Fruit fly (Drosophila melanogaster): ENCODE results near the gene CG32240.

Gene CG32240

DNA sequence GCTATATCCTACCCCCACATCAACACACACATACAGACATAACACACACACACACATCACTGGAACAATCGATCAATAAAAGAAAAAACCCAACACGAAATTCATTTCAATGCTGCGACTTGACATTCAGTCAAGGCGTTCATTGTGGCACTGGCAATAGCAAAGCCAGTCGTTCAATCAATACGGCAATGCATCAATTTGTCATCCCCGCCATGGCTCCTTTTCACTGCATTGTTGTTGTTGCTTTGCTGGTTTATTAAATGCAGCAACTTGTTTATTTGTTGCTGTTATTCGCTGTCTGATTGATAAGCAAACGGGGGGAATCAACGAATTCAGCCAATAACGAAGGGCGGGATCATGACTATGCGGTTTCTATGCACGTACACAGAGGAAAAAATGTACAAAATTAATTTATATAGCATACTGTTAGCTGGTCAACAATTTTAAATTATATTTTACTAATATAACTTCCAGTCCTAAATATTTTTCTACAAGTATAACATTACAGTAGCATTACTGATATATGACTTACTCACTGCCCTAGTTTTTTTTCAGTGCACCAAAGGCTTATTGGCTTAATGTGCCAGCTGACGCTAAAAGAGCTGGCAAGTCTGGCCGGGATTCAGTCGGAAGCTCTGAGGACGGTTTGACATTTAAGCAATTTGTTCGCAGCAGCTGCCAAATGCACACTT, 5.6 kb downstream of the CG32240 start (continued):
- TF ChIP-seq zen2 (GFP tag; IDR thresholded peaks at IDR 0.05; ENCODE audit: partially characterized antibody) (no peak), h (optimal IDR thresholded peaks at IDR 0.05) (no peak), bab2 (GFP tag; optimal IDR thresholded peaks at IDR 0.05) (no peak), jumu (GFP tag; optimal IDR thresholded peaks at IDR 0.05) (no peak), NFAT (GFP tag; IDR thresholded peaks at IDR 0.05) (no peak), toy (GFP tag; IDR thresholded peaks at IDR 0.05) (no peak), CG6689 (GFP tag; IDR thresholded peaks at IDR 0.05) (0 out of 2 replicates have a peak, but pooled peaks have one; percentile 15), ab (GFP tag; optimal IDR thresholded peaks at IDR 0.05) (no peak), sens (GFP tag) (peak; percentile 76), tll (GFP tag; optimal IDR thresholded peaks at IDR 0.05) (no peak), cad (GFP tag; optimal IDR thresholded peaks at IDR 0.05) (no peak), E2f1 (GFP tag; IDR thresholded peaks at IDR 0.05) (no peak), corto (GFP tag; optimal IDR thresholded peaks at IDR 0.05) (no peak), CG34376 (GFP tag; optimal IDR thresholded peaks at IDR 0.05) (no peak), otp (GFP tag; IDR thresholded peaks at IDR 0.05) (no peak), H2.0 (GFP tag; IDR thresholded peaks at IDR 0.05) (peak; percentile 39), bcd (GFP tag; optimal IDR thresholded peaks at IDR 0.05) (no peak), CG10654 (GFP tag; optimal IDR thresholded peaks at IDR 0.05) (no peak), nmo (GFP tag; optimal IDR thresholded peaks at IDR 0.05) (peak; percentile 13), E2f2 (GFP tag; IDR thresholded peaks at IDR 0.05) (no peak), CG7745 (tag; optimal IDR thresholded peaks at IDR 0.05) (no peak), z (GFP tag; IDR thresholded peaks at IDR 0.05) (no peak), lmd (GFP tag; IDR thresholded peaks at IDR 0.05) (peak; percentile 34; the same call in 1 of the 2 replicates), Eip74EF (GFP tag; optimal IDR thresholded peaks at IDR 0.05) (no peak), az2 (GFP tag; optimal IDR thresholded peaks at IDR 0.05) (peak; percentile 15), CG7839 (tag; optimal IDR thresholded peaks at IDR 0.05) (peak; percentile 48), CkIIα-i1 (GFP tag; IDR thresholded peaks at IDR 0.05) (no peak), BEAF-32 (GFP tag; optimal IDR thresholded peaks at IDR 0.05) (no peak), Drgx (GFP tag; IDR thresholded peaks at IDR 0.05) (no peak), Dip2 (GFP tag; IDR thresholded peaks at IDR 0.05) (no peak), CG11247 (GFP tag; IDR thresholded peaks at IDR 0.05) (no peak), CG7963 (GFP tag; IDR thresholded peaks at IDR 0.05; ENCODE audit: partially characterized antibody) (no peak), CG4820 (GFP tag; optimal IDR thresholded peaks at IDR 0.05) (no peak), pho (GFP tag; optimal IDR thresholded peaks at IDR 0.05) (no peak), CG15696 (tag; optimal IDR thresholded peaks at IDR 0.05) (no peak), CG8281 (tag; optimal IDR thresholded peaks at IDR 0.05) (peak; percentile 98), CG2889 (GFP tag; IDR thresholded peaks at IDR 0.05) (no peak), CG8388 (GFP tag; optimal IDR thresholded peaks at IDR 0.05) (peak; percentile 0), Abd-B (GFP tag; optimal IDR thresholded peaks at IDR 0.05) (no peak), CG1529 (GFP tag; optimal IDR thresholded peaks at IDR 0.05) (no peak), Opbp (GFP tag; IDR thresholded peaks at IDR 0.05; ENCODE audit: partially characterized antibody) (no peak), Hmx (GFP tag; optimal IDR thresholded peaks at IDR 0.05) (no peak), amos (GFP tag; IDR thresholded peaks at IDR 0.05; ENCODE audit: partially characterized antibody) (no peak), Sox100B (GFP tag; optimal IDR thresholded peaks at IDR 0.05) (no peak), Aef1 (GFP tag; IDR thresholded peaks at IDR 0.05) (no peak), ham (GFP tag; IDR thresholded peaks at IDR 0.05) (no peak), Chrac-16 (GFP tag; optimal IDR thresholded peaks at IDR 0.05) (no peak), cas (GFP tag; IDR thresholded peaks at IDR 0.05) (no peak), da (GFP tag; optimal IDR thresholded peaks at IDR 0.05) (no peak), Taf1 (GFP tag; IDR thresholded peaks at IDR 0.05) (no peak), bigmax (GFP tag; optimal IDR thresholded peaks at IDR 0.05) (no peak)

Data from whole organism, embryonic.